Worm (Caenorhabditis elegans) whole organism, dauer: ENCODE results near the gene ppt-1.

Experiments
- unc-62 ChIP-seq: sonication (generic microtip); optimal IDR thresholded peaks from 2 replicates; lab custom pipeline; 2017; ENCODE audit warnings: missing biosample characterization, missing genetic modification reagents, missing genetic modification characterization

ppt-1 gene

DNA sequence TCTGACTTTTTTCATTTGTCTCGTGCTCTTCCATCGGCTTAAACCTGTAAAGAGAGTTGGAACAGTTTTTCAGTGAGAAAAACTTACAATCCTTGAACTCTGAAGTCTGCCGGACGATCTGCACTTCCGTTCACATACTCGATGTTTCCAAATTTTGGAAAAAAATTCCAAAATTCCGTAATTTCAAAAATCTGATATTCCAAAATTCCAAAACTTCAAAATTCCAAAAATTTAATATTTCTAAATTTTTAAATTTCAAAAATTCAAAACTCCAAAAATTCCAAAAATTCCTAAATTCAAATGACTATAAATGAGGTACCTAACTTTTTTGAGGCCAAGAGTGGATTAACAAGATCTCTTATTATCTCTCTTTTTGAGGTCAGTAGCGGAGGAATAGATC lies 49.6 kb downstream of the ppt-1 start, which contains the start of gene EGAP9.4:
Gene EGAP9.4 (plus strand): TSS at position 301 of the 400 bp plus-strand sequence.
- TF ChIP-seq unc-62 (GFP tag; lab: Kevin White, UChicago), result no peak

DNA sequence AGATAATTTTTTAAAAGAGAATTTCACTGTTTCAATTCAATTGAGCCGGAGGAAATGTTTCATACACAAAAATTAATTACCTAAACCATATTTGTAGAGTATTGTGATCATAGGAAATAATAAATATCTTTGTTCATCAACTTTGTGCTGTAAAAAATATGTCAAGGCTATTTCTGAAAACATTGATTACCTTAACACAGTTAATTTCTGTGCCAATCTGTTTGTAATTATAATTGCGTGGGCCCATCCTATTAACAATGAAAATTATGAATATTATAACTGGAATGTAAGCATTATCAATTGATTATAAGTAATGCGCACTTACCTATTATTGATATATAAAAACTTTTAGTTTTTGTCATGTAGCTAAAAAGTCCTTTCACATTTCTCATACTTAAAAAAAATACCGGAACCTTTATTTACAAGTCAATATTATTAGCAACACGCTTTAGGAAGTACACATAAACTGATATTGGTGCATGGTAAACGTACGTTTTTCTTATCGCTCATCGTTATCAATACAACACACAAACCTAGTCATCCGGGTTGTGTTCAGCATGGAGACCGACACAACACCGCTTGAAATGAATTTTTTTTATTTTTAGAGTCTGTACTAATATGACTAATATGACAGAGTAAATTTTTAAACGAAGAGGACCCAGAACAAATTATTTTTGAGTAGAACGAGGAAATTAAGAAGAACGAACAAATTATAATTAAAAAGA lies 50.6 kb downstream of the ppt-1 start, which contains the start of gene fut-2:
Gene fut-2 (minus strand): TSS at position 485 of the 725 bp plus-strand sequence.
- TF ChIP-seq unc-62 (GFP tag; lab: Kevin White, UChicago), result no peak
